Worm (Caenorhabditis elegans): ENCODE results near the gene aagr-2.

- TF ChIP-seq fkh-3 (tag; optimal IDR thresholded peaks at IDR 0.05) (no peak), ets-4 (GFP tag; optimal IDR thresholded peaks at IDR 0.05) (no peak), snpc-3.4 (tag; optimal IDR thresholded peaks at IDR 0.05) (no peak), lin-35 (GFP tag; optimal IDR thresholded peaks at IDR 0.05) (no peak), nfya-1 (tag; optimal IDR thresholded peaks at IDR 0.05; ENCODE audit: borderline replicate concordance, insufficient read depth) (no peak), mcd-1 (GFP tag; IDR thresholded peaks at IDR 0.05) (no peak), F39B2.1 (GFP tag; IDR thresholded peaks at IDR 0.05) (no peak), rpc-1 (optimal IDR thresholded peaks at IDR 0.05) (no peak), rpc-1 (tag; optimal IDR thresholded peaks at IDR 0.05) (no peak), nhr-120 (GFP tag; IDR thresholded peaks at IDR 0.05) (no peak), Y79H2A.3 (GFP tag; conservative IDR thresholded peaks at IDR 0.05) (no peak), dpff-1 (tag; optimal IDR thresholded peaks at IDR 0.05) (no peak), Y95B8A.8 (GFP tag; IDR thresholded peaks at IDR 0.05) (no peak)
Observed at ce11 chrII:4885976-4886375, 39.1 kb downstream of the aagr-2 start, which contains the start of gene R05F9.7.

Measured in whole organism, young adult.